Fruit fly (Drosophila melanogaster) whole organism, embryonic: ENCODE measurements around the gene CG33110.

Source experiments
- CG11456 ChIP-seq: fragments of 200-800 bp; sonication (Bioruptor generic); IDR thresholded peaks from 3 replicates; pipeline ENCODE4 v1.3.6; 2022; ENCODE audit warnings: missing biosample characterization, missing genetic modification characterization
- CG13424 ChIP-seq: fragments of 200-800 bp; sonication (Bioruptor generic); optimal IDR thresholded peaks from 2 replicates; lab custom pipeline; 2019; ENCODE audit warnings: missing biosample characterization, mild to moderate bottlenecking, missing genetic modification characterization, moderate library complexity
- CG1602 ChIP-seq: fragments of 200-800 bp; sonication (Bioruptor generic); optimal IDR thresholded peaks from 3 replicates; lab custom pipeline; 2016; ENCODE audit warnings: missing biosample characterization, missing genetic modification characterization
- CG33557 ChIP-seq: fragments of 200-800 bp; sonication (Bioruptor generic); optimal IDR thresholded peaks from 2 replicates; lab custom pipeline; 2019; ENCODE audit warnings: missing biosample characterization, mild to moderate bottlenecking, missing genetic modification characterization, moderate library complexity
- CG7357 ChIP-seq: fragments of 200-800 bp; sonication (Bioruptor generic); IDR thresholded peaks from 3 replicates; pipeline ENCODE4 v1.3.6; 2022; ENCODE audit warnings: missing biosample characterization, missing genetic modification characterization
- Lpt ChIP-seq: fragments of >200 bp; optimal IDR thresholded peaks from 2 replicates; lab custom pipeline; 2018; ENCODE audit warnings: missing biosample characterization, missing genetic modification characterization
- Optix ChIP-seq: fragments of 200-800 bp; sonication (Bioruptor generic); IDR thresholded peaks from 3 replicates; pipeline ENCODE4 v1.3.6; 2022; ENCODE audit warnings: missing biosample characterization, missing genetic modification characterization
- hth ChIP-seq: fragments of >200 bp; optimal IDR thresholded peaks from 2 replicates; lab custom pipeline; 2017; ENCODE audit warnings: inconsistent platforms
- zen ChIP-seq: fragments of 200-800 bp; sonication (Bioruptor generic); optimal IDR thresholded peaks from 3 replicates; lab custom pipeline; 2018; ENCODE audit warnings: missing biosample characterization, mild to moderate bottlenecking, missing genetic modification characterization, moderate library complexity

- TF ChIP-seq CG7357 (GFP tag; lab: Robert Waterston, UW) (no peak), CG1602 (GFP tag; lab: Kevin White, UChicago) (no peak), hth (lab: Kevin White, UChicago) (no peak), Optix (GFP tag; lab: Robert Waterston, UW) (no peak), CG13424 (tag; lab: Kevin White, UChicago) (no peak), CG11456 (GFP tag; lab: Robert Waterston, UW) (no peak), CG33557 (GFP tag; lab: Kevin White, UChicago) (no peak), zen (tag; lab: Kevin White, UChicago) (no peak), Lpt (no peak)
These were observed 5.3 kb upstream of the CG33110 start for dm6 chr3R:22564707-22565106.
